Worm (Caenorhabditis elegans): ENCODE measurements around the gene twk-16.

DNA sequence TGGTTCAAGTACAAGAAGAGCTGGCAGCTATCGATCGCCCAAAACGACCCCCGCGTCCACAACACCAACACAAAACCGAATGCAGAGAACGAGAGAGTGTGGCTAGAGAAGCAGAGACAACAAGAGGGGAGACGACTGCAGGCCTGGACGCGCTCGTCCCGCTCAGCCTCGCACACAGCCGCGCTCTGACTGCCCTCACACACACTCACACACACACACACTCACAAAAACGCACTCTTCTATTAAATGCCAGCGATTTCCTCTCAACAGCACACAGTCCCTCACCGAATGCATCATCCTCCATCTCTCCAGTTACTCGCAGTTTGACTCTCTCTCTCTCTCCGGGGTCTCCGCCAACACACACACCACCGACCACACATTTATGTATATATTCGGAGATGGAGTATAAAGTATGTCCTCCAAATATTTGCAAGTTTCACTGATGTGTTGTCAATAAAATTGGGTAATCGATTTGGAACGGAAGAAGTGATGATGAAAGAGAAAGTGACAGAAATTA lies 46.8 kb downstream of the twk-16 start:
- peak; percentile 94 for TF ChIP-seq him-1 (tag; optimal IDR thresholded peaks at IDR 0.05)
- TF ChIP-seq W03F9.2 (tag; optimal IDR thresholded peaks at IDR 0.05), result peak; percentile 75

Data from whole organism, L4/young adult.